Worm (Caenorhabditis elegans) whole organism, L4/young adult: ENCODE measurements around the gene fbxa-199.

Experiments used
- W03F9.2 ChIP-seq: fragments of 150-350 bp; optimal IDR thresholded peaks from 2 replicates; lab custom pipeline; 2014; ENCODE audit warnings: missing biosample characterization, missing genetic modification characterization
- dao-5 ChIP-seq: sonication (generic microtip); optimal IDR thresholded peaks from 2 replicates; lab custom pipeline; 2016; ENCODE audit warnings: missing genotype, missing genetic modification characterization, moderate library complexity, missing compliant biosample characterization
- him-1 ChIP-seq: sonication (generic microtip); optimal IDR thresholded peaks from 2 replicates; lab custom pipeline; 2016; ENCODE audit warnings: missing genotype, missing genetic modification reagents, missing genetic modification characterization, missing compliant biosample characterization

- no peak for TF ChIP-seq dao-5 (tag; lab: Kevin White, UChicago)
- no peak for TF ChIP-seq W03F9.2 (tag; lab: Kevin White, UChicago)
- no peak for TF ChIP-seq him-1 (tag; lab: Kevin White, UChicago)
These were observed 6.2 kb upstream of the fbxa-199 start, which contains the start of gene srh-258 for ce11 chrV:15404859-15405258.
